Comparison of ENCODE assay signal across 1 fruit fly cellular context in the genomic region with DNA sequence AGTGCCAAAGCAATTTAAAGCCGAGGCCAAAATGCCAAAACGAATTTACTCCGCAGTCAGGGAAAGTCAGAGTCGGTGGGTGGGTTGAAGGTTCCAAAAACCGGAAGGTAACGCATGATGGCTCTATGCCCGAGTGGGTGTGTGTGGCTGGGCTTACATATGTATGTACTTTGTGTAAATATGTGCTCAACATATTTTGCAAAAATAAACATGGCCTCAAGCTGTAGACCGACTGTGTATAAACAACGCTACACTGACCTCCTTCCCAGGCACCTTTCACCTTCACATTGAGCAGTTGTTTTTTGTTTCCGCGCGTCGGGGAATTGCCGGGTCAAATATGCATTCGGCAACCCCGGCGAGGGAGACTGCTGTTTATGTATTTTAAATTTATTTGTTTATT.
TF ChIP-seq lines count a peak whose summit lies in the region.

No protein-coding gene starts in this region.

TF ChIP-seq in whole organism, embryonic, 481 proteins besides CTCF, POLR2A, EP300 and RAD21 (continued from another document):
- TF ChIP-seq lab (GFP tag; optimal IDR thresholded peaks at IDR 0.05; lab: Kevin White, UChicago), result peak; percentile 43
- TF ChIP-seq eyg (GFP tag; optimal IDR thresholded peaks at IDR 0.05; lab: Kevin White, UChicago), result no peak
- no peak for TF ChIP-seq HHEX (GFP tag; optimal IDR thresholded peaks at IDR 0.05; lab: Kevin White, UChicago)
- TF ChIP-seq CG10366 (GFP tag; IDR thresholded peaks at IDR 0.05; lab: Robert Waterston, UW), result no peak
- TF ChIP-seq pho (GFP tag; optimal IDR thresholded peaks at IDR 0.05; lab: Kevin White, UChicago), result no peak
- TF ChIP-seq Sry-β (GFP tag; optimal IDR thresholded peaks at IDR 0.05; lab: Kevin White, UChicago), result no peak
- TF ChIP-seq Deaf1 (tag; optimal IDR thresholded peaks at IDR 0.05; lab: Kevin White, UChicago), result no peak
- no peak for TF ChIP-seq CG10431 (GFP tag; optimal IDR thresholded peaks at IDR 0.05; lab: Kevin White, UChicago)
- TF ChIP-seq CG2129 (GFP tag; IDR thresholded peaks at IDR 0.05; lab: Robert Waterston, UW; ENCODE audit: partially characterized antibody), result no peak
- TF ChIP-seq trh (GFP tag; optimal IDR thresholded peaks at IDR 0.05; lab: Kevin White, UChicago), result no peak
- TF ChIP-seq CG16813 (GFP tag; IDR thresholded peaks at IDR 0.05; lab: Robert Waterston, UW; ENCODE audit: partially characterized antibody), result no peak
- no peak for TF ChIP-seq Doc2 (GFP tag; IDR thresholded peaks at IDR 0.05; lab: Robert Waterston, UW)
- TF ChIP-seq CG3065 (GFP tag; optimal IDR thresholded peaks at IDR 0.05; lab: Kevin White, UChicago), result no peak
- no peak for TF ChIP-seq CG7928 (GFP tag; optimal IDR thresholded peaks at IDR 0.05; lab: Kevin White, UChicago)
- peak; percentile 51 for TF ChIP-seq sens (GFP tag; lab: Kevin White, UChicago)
- TF ChIP-seq CG4854 (GFP tag; optimal IDR thresholded peaks at IDR 0.05; lab: Kevin White, UChicago), result no peak
- no peak for TF ChIP-seq fd64A (GFP tag; optimal IDR thresholded peaks at IDR 0.05; lab: Kevin White, UChicago)
- TF ChIP-seq Sox102F (GFP tag; optimal IDR thresholded peaks at IDR 0.05; lab: Kevin White, UChicago), result no peak
- TF ChIP-seq CG18599 (GFP tag; optimal IDR thresholded peaks at IDR 0.05; lab: Kevin White, UChicago), result peak; percentile 39
- no peak for TF ChIP-seq Lim3 (GFP tag; IDR thresholded peaks at IDR 0.05; lab: Robert Waterston, UW)
- TF ChIP-seq CG11247 (GFP tag; IDR thresholded peaks at IDR 0.05; lab: Robert Waterston, UW), result no peak
- TF ChIP-seq CG3281 (GFP tag; optimal IDR thresholded peaks at IDR 0.05; lab: Kevin White, UChicago), result peak; percentile 2
- no peak for TF ChIP-seq Ssrp (tag; optimal IDR thresholded peaks at IDR 0.05; lab: Kevin White, UChicago)
- TF ChIP-seq phol (tag; optimal IDR thresholded peaks at IDR 0.05; lab: Kevin White, UChicago), result no peak
- no peak for TF ChIP-seq CG13296 (GFP tag; optimal IDR thresholded peaks at IDR 0.05; lab: Kevin White, UChicago)
- no peak for TF ChIP-seq CG4360 (GFP tag; IDR thresholded peaks at IDR 0.05; lab: Robert Waterston, UW)
- peak; percentile 25 for TF ChIP-seq CG15479 (GFP tag; optimal IDR thresholded peaks at IDR 0.05; lab: Kevin White, UChicago)
- no peak for TF ChIP-seq Oaz (GFP tag; IDR thresholded peaks at IDR 0.05; lab: Robert Waterston, UW)
- no peak for TF ChIP-seq ara (GFP tag; IDR thresholded peaks at IDR 0.05; lab: Robert Waterston, UW)
- TF ChIP-seq tap (tag; optimal IDR thresholded peaks at IDR 0.05; lab: Kevin White, UChicago), result no peak
- no peak for TF ChIP-seq CG11695 (GFP tag; IDR thresholded peaks at IDR 0.05; lab: Robert Waterston, UW)
- TF ChIP-seq CG6813 (GFP tag; optimal IDR thresholded peaks at IDR 0.05; lab: Kevin White, UChicago), result peak; percentile 24
- no peak for TF ChIP-seq mld (GFP tag; IDR thresholded peaks at IDR 0.05; lab: Robert Waterston, UW; ENCODE audit: partially characterized antibody)
- TF ChIP-seq disco-r (GFP tag; optimal IDR thresholded peaks at IDR 0.05; lab: Kevin White, UChicago), result no peak
- TF ChIP-seq CG6689 (GFP tag; IDR thresholded peaks at IDR 0.05; lab: Robert Waterston, UW), result no peak
- TF ChIP-seq Hey (tag; optimal IDR thresholded peaks at IDR 0.05; lab: Kevin White, UChicago), result no peak
- peak; percentile 3 for TF ChIP-seq CG7271 (tag; optimal IDR thresholded peaks at IDR 0.05; lab: Kevin White, UChicago)
- TF ChIP-seq tgo (GFP tag; IDR thresholded peaks at IDR 0.05; lab: Robert Waterston, UW), result no peak
- no peak for TF ChIP-seq sug (tag; optimal IDR thresholded peaks at IDR 0.05; lab: Kevin White, UChicago)
- TF ChIP-seq sim (GFP tag; IDR thresholded peaks at IDR 0.05; lab: Robert Waterston, UW), result no peak
- TF ChIP-seq Hand (GFP tag; optimal IDR thresholded peaks at IDR 0.05; lab: Kevin White, UChicago), result no peak
- TF ChIP-seq schlank (tag; optimal IDR thresholded peaks at IDR 0.05; lab: Kevin White, UChicago), result no peak
- TF ChIP-seq CG6683 (GFP tag; optimal IDR thresholded peaks at IDR 0.05; lab: Kevin White, UChicago), result no peak
- no peak for TF ChIP-seq dpn (GFP tag; optimal IDR thresholded peaks at IDR 0.05; lab: Kevin White, UChicago)
- no peak for TF ChIP-seq CG15073 (GFP tag; optimal IDR thresholded peaks at IDR 0.05; lab: Kevin White, UChicago)
- no peak for TF ChIP-seq CG9932 (GFP tag; IDR thresholded peaks at IDR 0.05; lab: Robert Waterston, UW)
- no peak for TF ChIP-seq CG13123 (GFP tag; optimal IDR thresholded peaks at IDR 0.05; lab: Kevin White, UChicago)
- TF ChIP-seq CG6175 (GFP tag; IDR thresholded peaks at IDR 0.05; lab: Robert Waterston, UW), result no peak
- no peak for TF ChIP-seq Drgx (GFP tag; IDR thresholded peaks at IDR 0.05; lab: Robert Waterston, UW)
- TF ChIP-seq zen (tag; optimal IDR thresholded peaks at IDR 0.05; lab: Kevin White, UChicago), result peak; percentile 54
